Worm (Caenorhabditis elegans): ENCODE results near the gene C07H6.9.
"Not testable (repeated sequence)": the region's sequence is repeated elsewhere in the genome, so short reads cannot be mapped to it uniquely, and the experiment has no call there.

- not testable (repeated sequence) for TF ChIP-seq lin-39, zag-1, lin-15B, pax-3, lsy-2 (tag; optimal IDR thresholded peaks at IDR 0.05)
Observed at ce11 chrIII:7468980-7469379, 30.3 kb downstream of the C07H6.9 start, which contains the start of gene H14A12.5.
